Fruit fly (Drosophila melanogaster) whole organism, pupa: ENCODE measurements around the gene ringer.

ENCODE experiments used
- CG12605 ChIP-seq: fragments of 200-800 bp; sonication (Bioruptor generic); IDR thresholded peaks from 2 replicates; pipeline ENCODE4 v1.3.6; 2022; ENCODE audit warnings: missing biosample characterization, missing genetic modification characterization
- CG13204 ChIP-seq: fragments of 200-800 bp; sonication (Bioruptor generic); optimal IDR thresholded peaks from 2 replicates; lab custom pipeline; 2018; ENCODE audit warnings: missing biosample characterization, mild to moderate bottlenecking, missing genetic modification characterization, moderate library complexity
- CG14655 ChIP-seq: fragments of 200-800 bp; sonication (Bioruptor generic); optimal IDR thresholded peaks from 3 replicates; lab custom pipeline; 2017; ENCODE audit warnings: mild to moderate bottlenecking, missing biosample characterization, missing genetic modification reagents, missing genetic modification characterization
- CG15710 ChIP-seq: fragments of 200-800 bp; sonication (Bioruptor generic); optimal IDR thresholded peaks from 2 replicates; lab custom pipeline; 2018; ENCODE audit warnings: missing biosample characterization, mild to moderate bottlenecking, missing genetic modification characterization, moderate library complexity
- CG17806 ChIP-seq: fragments of 200-800 bp; sonication (Bioruptor generic); optimal IDR thresholded peaks from 2 replicates; lab custom pipeline; 2018; ENCODE audit warnings: missing biosample characterization, mild to moderate bottlenecking, missing genetic modification characterization, moderate library complexity
- CG8301 ChIP-seq: fragments of 200-800 bp; sonication (Bioruptor generic); optimal IDR thresholded peaks from 2 replicates; lab custom pipeline; 2018; ENCODE audit warnings: missing biosample characterization, mild to moderate bottlenecking, missing genetic modification characterization
- CG9948 ChIP-seq: fragments of 200-800 bp; sonication (Bioruptor generic); optimal IDR thresholded peaks from 2 replicates; lab custom pipeline; 2018; ENCODE audit warnings: missing biosample characterization, mild to moderate bottlenecking, missing genetic modification characterization, moderate library complexity
- D1 ChIP-seq: fragments of 200-800 bp; sonication (Bioruptor generic); optimal IDR thresholded peaks from 2 replicates; lab custom pipeline; 2018; ENCODE audit warnings: missing biosample characterization, mild to moderate bottlenecking, missing genetic modification characterization, moderate library complexity
- EcR ChIP-seq: fragments of 200-800 bp; sonication (Bioruptor generic); optimal IDR thresholded peaks from 3 replicates; lab custom pipeline; 2019; ENCODE audit warnings: missing biosample characterization, missing genetic modification characterization, mild to moderate bottlenecking, moderate library complexity, missing genetic modification reagents
- Pif1A ChIP-seq: fragments of 200-800 bp; sonication (Bioruptor generic); optimal IDR thresholded peaks from 3 replicates; lab custom pipeline; 2016; ENCODE audit warnings: missing biosample characterization, missing genetic modification characterization
- Pif1B ChIP-seq: fragments of 200-800 bp; sonication (Bioruptor generic); optimal IDR thresholded peaks from 3 replicates; lab custom pipeline; 2016; ENCODE audit warnings: missing biosample characterization, missing genetic modification characterization
- Snoo ChIP-seq: fragments of 200-800 bp; sonication (Bioruptor generic); optimal IDR thresholded peaks from 3 replicates; lab custom pipeline; 2017; ENCODE audit warnings: missing biosample characterization, mild to moderate bottlenecking, missing genetic modification characterization, inconsistent platforms
- fd96Ca ChIP-seq: fragments of 200-800 bp; sonication (Bioruptor generic); IDR thresholded peaks from 3 replicates; pipeline ENCODE4 v1.3.6; 2022; ENCODE audit warnings: missing biosample characterization, missing genetic modification characterization
- gl ChIP-seq: fragments of 200-800 bp; sonication (Bioruptor generic); optimal IDR thresholded peaks from 2 replicates; lab custom pipeline; 2018; ENCODE audit warnings: missing biosample characterization, mild to moderate bottlenecking, missing genetic modification characterization

DNA sequence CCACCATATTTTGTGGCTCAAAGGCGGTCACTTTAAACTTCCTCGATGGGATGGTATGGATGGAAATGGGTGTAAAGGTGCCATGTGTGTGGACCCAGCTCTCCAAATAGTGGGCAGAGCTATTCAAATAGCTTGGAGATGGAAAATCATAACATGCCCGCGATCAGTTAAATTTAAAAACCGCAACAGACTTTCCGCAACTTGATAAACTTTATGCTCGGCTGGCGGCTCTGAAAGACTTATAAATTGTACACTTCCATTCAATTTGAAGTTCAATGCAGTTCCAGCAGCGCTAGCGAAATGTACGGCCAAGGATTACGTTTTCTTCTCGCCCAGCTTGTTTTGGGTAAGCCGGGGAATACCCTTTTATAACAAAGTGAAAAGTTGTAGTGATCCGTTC, 13.2 kb downstream of the ringer start, which contains the start of gene CG33257:
- TF ChIP-seq CG15710 (tag; lab: Kevin White, UChicago) (no peak), CG14655 (no peak), CG17806 (tag; lab: Kevin White, UChicago) (no peak), CG8301 (tag; lab: Kevin White, UChicago) (no peak), Snoo (no peak), D1 (no peak), EcR (GFP tag; lab: Kevin White, UChicago) (no peak), gl (tag; lab: Kevin White, UChicago) (no peak), CG13204 (GFP tag; lab: Kevin White, UChicago) (no peak), Pif1B (GFP tag; lab: Kevin White, UChicago) (no peak), Pif1A (no peak), CG12605 (GFP tag; lab: Robert Waterston, UW) (no peak), CG9948 (tag; lab: Kevin White, UChicago) (no peak), fd96Ca (GFP tag; lab: Robert Waterston, UW) (no peak)
